Worm (Caenorhabditis elegans): ENCODE results near the gene C50F7.3.

- TF ChIP-seq ceh-83 (GFP tag; optimal IDR thresholded peaks at IDR 0.05) (no peak), mab-5 (tag; optimal IDR thresholded peaks at IDR 0.05) (no peak), snpc-4 (tag; optimal IDR thresholded peaks at IDR 0.05) (no peak), ztf-11 (tag; optimal IDR thresholded peaks at IDR 0.05) (no peak), nhr-237 (tag; optimal IDR thresholded peaks at IDR 0.05) (no peak), ces-1 (GFP tag; optimal IDR thresholded peaks at IDR 0.05) (no peak), unc-62 (GFP tag; optimal IDR thresholded peaks at IDR 0.05) (no peak), pha-4 (tag; optimal IDR thresholded peaks at IDR 0.05) (no peak), nhr-12 (tag; optimal IDR thresholded peaks at IDR 0.05) (no peak), unc-39 (tag; optimal IDR thresholded peaks at IDR 0.05) (no peak), elt-3 (tag; optimal IDR thresholded peaks at IDR 0.05) (no peak), mep-1 (tag; optimal IDR thresholded peaks at IDR 0.05) (no peak)
Measured at ce11 chrIV:7778865-7779264, 46.7 kb downstream of the C50F7.3 start, which contains the start of gene rpap-3.

Data from whole organism, mixed stage, embryonic.